Fruit fly (Drosophila melanogaster): ENCODE results near the gene CG14153.

dm6 chr3L:10692459-10693217 lies 49.3 kb downstream of the CG14153 start, which contains the start of gene CG33493:
- TF ChIP-seq Sin3A (optimal IDR thresholded peaks at IDR 0.05) (no peak), h (optimal IDR thresholded peaks at IDR 0.05) (no peak), psq (optimal IDR thresholded peaks at IDR 0.05) (no peak), insv (optimal IDR thresholded peaks at IDR 0.05) (no peak), Myc (optimal IDR thresholded peaks at IDR 0.05) (no peak)
